Worm (Caenorhabditis elegans) whole organism, mixed stage, embryonic: ENCODE data around the gene ace-1.
A peak's percentile ranks its signal among the peaks of the same experiment; 100 is the strongest.

Experiments
- M03D4.4 ChIP-seq: sonication (generic microtip); optimal IDR thresholded peaks from 2 replicates; lab custom pipeline; 2017; ENCODE audit warnings: mild to moderate bottlenecking, missing genetic modification characterization, missing compliant biosample characterization
- ceh-39 ChIP-seq: fragments of 150-350 bp; optimal IDR thresholded peaks from 2 replicates; lab custom pipeline; 2014; ENCODE audit warnings: missing biosample characterization, missing genetic modification characterization
- ceh-43 ChIP-seq: fragments of 200-800 bp; sonication (Bioruptor generic); optimal IDR thresholded peaks from 2 replicates; lab custom pipeline; 2018; ENCODE audit warnings: mild to moderate bottlenecking, missing genetic modification characterization, moderate library complexity, missing compliant biosample characterization
- ces-1 ChIP-seq: fragments of 150-350 bp; optimal IDR thresholded peaks from 2 replicates; lab custom pipeline; 2014; ENCODE audit warnings: missing biosample characterization, missing genetic modification reagents, missing genetic modification characterization
- cnd-1 ChIP-seq: fragments of 200-800 bp; sonication (Bioruptor generic); optimal IDR thresholded peaks from 2 replicates; lab custom pipeline; 2018; ENCODE audit warnings: mild to moderate bottlenecking, missing genetic modification characterization, missing compliant biosample characterization
- drap-1 ChIP-seq: fragments of 200-800 bp; sonication (Bioruptor generic); optimal IDR thresholded peaks from 3 replicates; lab custom pipeline; 2018; ENCODE audit warnings: mild to moderate bottlenecking, missing genetic modification characterization, missing compliant biosample characterization
- elt-3 ChIP-seq: fragments of 150-350 bp; optimal IDR thresholded peaks from 2 replicates; lab custom pipeline; 2014; ENCODE audit warnings: missing biosample characterization, missing genetic modification characterization
- flh-1 ChIP-seq: fragments of 200-800 bp; sonication (Bioruptor generic); optimal IDR thresholded peaks from 2 replicates; lab custom pipeline; 2018; ENCODE audit warnings: mild to moderate bottlenecking, missing genetic modification characterization, moderate library complexity, missing compliant biosample characterization
- ham-2 ChIP-seq: fragments of 200-800 bp; sonication (Bioruptor generic); optimal IDR thresholded peaks from 2 replicates; lab custom pipeline; 2018; ENCODE audit warnings: mild to moderate bottlenecking, missing genetic modification characterization, missing compliant biosample characterization
- hlh-1 ChIP-seq: fragments of 150-350 bp; optimal IDR thresholded peaks from 2 replicates; lab custom pipeline; 2014; ENCODE audit warnings: missing biosample characterization, missing genetic modification reagents, missing genetic modification characterization
- lin-13 ChIP-seq: fragments of 150-350 bp; optimal IDR thresholded peaks from 2 replicates; lab custom pipeline; 2014; ENCODE audit warnings: missing biosample characterization, missing genetic modification characterization
- lin-32 ChIP-seq: fragments of 200-800 bp; sonication (Bioruptor generic); optimal IDR thresholded peaks from 2 replicates; lab custom pipeline; 2018; ENCODE audit warnings: mild to moderate bottlenecking, missing genetic modification characterization, missing compliant biosample characterization
- lsy-2 ChIP-seq: fragments of 150-350 bp; optimal IDR thresholded peaks from 2 replicates; lab custom pipeline; 2014; ENCODE audit warnings: missing biosample characterization, missing genetic modification characterization
- mab-5 ChIP-seq: fragments of 150-350 bp; optimal IDR thresholded peaks from 2 replicates; lab custom pipeline; 2014; ENCODE audit warnings: missing biosample characterization, missing genetic modification characterization
- mep-1 ChIP-seq: fragments of 150-350 bp; optimal IDR thresholded peaks from 2 replicates; lab custom pipeline; 2017; ENCODE audit warnings: missing biosample characterization, missing genetic modification reagents, missing genetic modification characterization, inconsistent platforms
- mls-2 ChIP-seq: sonication (generic microtip); optimal IDR thresholded peaks from 2 replicates; lab custom pipeline; 2016; ENCODE audit warnings: mild to moderate bottlenecking, missing genetic modification characterization, moderate library complexity, missing compliant biosample characterization
- nhr-12 ChIP-seq: fragments of 150-350 bp; optimal IDR thresholded peaks from 2 replicates; lab custom pipeline; 2014; ENCODE audit warnings: missing biosample characterization, missing genetic modification characterization
- nhr-2 ChIP-seq: fragments of 150-350 bp; optimal IDR thresholded peaks from 2 replicates; lab custom pipeline; 2014; ENCODE audit warnings: missing biosample characterization, missing genetic modification characterization
- nhr-237 ChIP-seq: fragments of 150-350 bp; optimal IDR thresholded peaks from 2 replicates; lab custom pipeline; 2014; ENCODE audit warnings: missing biosample characterization, missing genetic modification characterization
- nhr-28 ChIP-seq: fragments of 150-350 bp; optimal IDR thresholded peaks from 2 replicates; lab custom pipeline; 2014; ENCODE audit warnings: missing biosample characterization, missing genetic modification characterization
- nhr-76 ChIP-seq: sonication (generic microtip); optimal IDR thresholded peaks from 2 replicates; lab custom pipeline; 2017; ENCODE audit warnings: missing biosample characterization, missing genetic modification characterization
- pha-4 ChIP-seq: fragments of 150-350 bp; optimal IDR thresholded peaks from 2 replicates; lab custom pipeline; 2018; ENCODE audit warnings: missing biosample characterization, missing genetic modification reagents, missing genetic modification characterization
- sem-2 ChIP-seq: fragments of 200-800 bp; sonication (Bioruptor generic); optimal IDR thresholded peaks from 2 replicates; lab custom pipeline; 2018; ENCODE audit warnings: mild to moderate bottlenecking, missing genetic modification characterization, missing compliant biosample characterization
- snpc-4 ChIP-seq: fragments of 150-350 bp; optimal IDR thresholded peaks from 2 replicates; lab custom pipeline; 2014; ENCODE audit warnings: missing biosample characterization, missing genetic modification characterization
- sptf-1 ChIP-seq: sonication (generic microtip); optimal IDR thresholded peaks from 2 replicates; lab custom pipeline; 2017; ENCODE audit warnings: mild to moderate bottlenecking, missing genetic modification characterization, moderate library complexity, missing compliant biosample characterization
- tbx-8 ChIP-seq: fragments of 200-800 bp; sonication (Bioruptor generic); optimal IDR thresholded peaks from 2 replicates; lab custom pipeline; 2018; ENCODE audit warnings: mild to moderate bottlenecking, missing genetic modification characterization, moderate library complexity, missing compliant biosample characterization
- unc-120 ChIP-seq: sonication (generic microtip); optimal IDR thresholded peaks from 2 replicates; lab custom pipeline; 2017; ENCODE audit warnings: missing genetic modification characterization, missing compliant biosample characterization; ENCODE audit not compliant: poor library complexity, severe bottlenecking
- unc-39 ChIP-seq: fragments of 150-350 bp; optimal IDR thresholded peaks from 2 replicates; lab custom pipeline; 2014; ENCODE audit warnings: missing biosample characterization, missing genetic modification characterization
- unc-62 ChIP-seq: fragments of 150-350 bp; optimal IDR thresholded peaks from 2 replicates; lab custom pipeline; 2014; ENCODE audit warnings: missing biosample characterization, missing genetic modification reagents, missing genetic modification characterization
- zip-8 ChIP-seq: fragments of 150-350 bp; optimal IDR thresholded peaks from 2 replicates; lab custom pipeline; 2014; ENCODE audit warnings: missing biosample characterization, missing genetic modification characterization
- ztf-11 ChIP-seq: fragments of 150-350 bp; optimal IDR thresholded peaks from 2 replicates; lab custom pipeline; 2014; ENCODE audit warnings: missing biosample characterization, missing genetic modification characterization

The ace-1 gene

DNA sequence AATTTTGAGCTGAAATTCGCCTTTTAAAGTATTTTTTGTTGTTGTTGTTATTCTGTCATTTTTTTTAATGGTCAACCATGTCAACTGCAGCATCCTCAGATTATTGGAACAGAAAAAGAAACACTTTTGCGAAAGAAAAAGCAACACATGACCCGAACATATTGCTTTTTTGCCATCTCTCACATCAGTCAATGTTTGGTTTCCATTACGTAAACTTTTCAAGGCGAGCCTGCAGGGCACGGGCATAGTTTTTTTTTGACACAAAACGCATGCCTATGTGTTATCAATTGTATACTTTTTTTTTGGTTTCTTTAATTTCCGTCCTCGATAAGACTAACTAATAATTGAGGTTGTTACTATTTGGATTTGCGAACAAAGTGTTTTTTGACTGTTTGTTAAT is 29.7 kb upstream of the ace-1 start:
- no peak for TF ChIP-seq drap-1
- no peak for TF ChIP-seq mls-2
- TF ChIP-seq M03D4.4 (tag; lab: Kevin White, UChicago), result no peak
- TF ChIP-seq mep-1, result no peak
- no peak for TF ChIP-seq lin-13
- TF ChIP-seq ces-1, result no peak
- no peak for TF ChIP-seq nhr-76 (tag; lab: Kevin White, UChicago)
- no peak for TF ChIP-seq ztf-11 (tag; lab: Kevin White, UChicago)
- TF ChIP-seq lin-32 (GFP tag; lab: Kevin White, UChicago), result no peak
- no peak for TF ChIP-seq cnd-1 (tag; lab: Kevin White, UChicago)

DNA sequence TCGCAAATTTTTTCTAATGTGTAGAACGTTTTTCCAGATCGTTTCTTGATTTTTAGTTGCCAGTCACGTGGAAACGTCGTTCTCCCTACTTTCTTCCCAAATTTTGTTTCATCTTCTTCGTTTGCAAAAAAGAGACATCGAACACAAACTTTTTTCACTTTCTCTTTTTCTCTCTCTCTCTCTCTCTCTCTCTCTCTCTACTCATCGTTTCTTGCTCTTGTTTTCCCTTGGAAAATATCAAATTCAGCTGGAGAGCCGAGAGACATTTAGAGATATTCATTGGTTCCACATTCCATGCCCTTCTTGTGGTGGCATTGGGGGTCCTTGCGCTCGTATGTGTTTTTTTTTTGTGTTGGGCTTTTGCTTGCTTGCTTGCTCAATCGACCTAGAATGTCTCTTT is 27.9 kb upstream of the ace-1 start:
- TF ChIP-seq elt-3 (tag; lab: Kevin White, UChicago) (no peak), ces-1 (peak; percentile 7)

DNA sequence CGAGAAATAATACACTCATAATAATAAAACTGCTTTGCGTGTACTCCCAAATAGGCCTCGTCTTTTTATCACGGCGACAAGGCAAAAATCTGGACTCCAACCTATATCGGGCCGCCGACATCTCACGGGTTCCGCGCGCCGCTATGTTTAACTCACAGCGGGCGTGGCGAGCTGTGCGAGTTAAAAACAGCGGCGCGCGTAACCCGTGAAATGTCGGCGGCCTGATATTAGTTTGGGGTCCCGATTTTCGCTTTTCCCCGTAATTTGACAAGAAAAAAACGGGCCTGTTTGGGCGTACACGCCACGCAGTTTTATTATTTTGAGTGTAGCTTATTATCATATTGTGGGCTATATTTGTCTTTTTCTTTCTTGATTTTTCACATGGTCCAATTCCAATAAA is 25.3 kb upstream of the ace-1 start:
- TF ChIP-seq ham-2 (GFP tag; lab: Kevin White, UChicago) (no peak), nhr-28 (tag; lab: Kevin White, UChicago) (no peak), tbx-8 (GFP tag; lab: Kevin White, UChicago) (no peak), ceh-43 (GFP tag; lab: Kevin White, UChicago) (no peak), drap-1 (no peak), ztf-11 (tag; lab: Kevin White, UChicago) (no peak), flh-1 (GFP tag; lab: Kevin White, UChicago) (no peak), snpc-4 (no peak), M03D4.4 (tag; lab: Kevin White, UChicago) (no peak), mab-5 (tag; lab: Kevin White, UChicago) (no peak), unc-39 (tag; lab: Kevin White, UChicago) (no peak), lin-13 (no peak), nhr-2 (no peak)

ce11 chrX:16342256-16342655 is 24.8 kb upstream of the ace-1 start:
- no peak for TF ChIP-seq nhr-237 (tag; lab: Kevin White, UChicago)
- TF ChIP-seq nhr-2, result no peak
- peak; percentile 3 for TF ChIP-seq sem-2 (GFP tag; lab: Kevin White, UChicago)

ce11 chrX:16343885-16344640 is 23.0 kb upstream of the ace-1 start:
- TF ChIP-seq lin-13 (no peak), ceh-39 (no peak), ztf-11 (tag; lab: Kevin White, UChicago) (no peak), elt-3 (tag; lab: Kevin White, UChicago) (no peak), mep-1 (no peak), ceh-43 (GFP tag; lab: Kevin White, UChicago) (no peak), unc-120 (tag; lab: Kevin White, UChicago) (no peak), lin-32 (GFP tag; lab: Kevin White, UChicago) (no peak), tbx-8 (GFP tag; lab: Kevin White, UChicago) (no peak), sptf-1 (no peak), hlh-1 (tag; lab: Kevin White, UChicago) (no peak), drap-1 (no peak), nhr-2 (no peak)

DNA sequence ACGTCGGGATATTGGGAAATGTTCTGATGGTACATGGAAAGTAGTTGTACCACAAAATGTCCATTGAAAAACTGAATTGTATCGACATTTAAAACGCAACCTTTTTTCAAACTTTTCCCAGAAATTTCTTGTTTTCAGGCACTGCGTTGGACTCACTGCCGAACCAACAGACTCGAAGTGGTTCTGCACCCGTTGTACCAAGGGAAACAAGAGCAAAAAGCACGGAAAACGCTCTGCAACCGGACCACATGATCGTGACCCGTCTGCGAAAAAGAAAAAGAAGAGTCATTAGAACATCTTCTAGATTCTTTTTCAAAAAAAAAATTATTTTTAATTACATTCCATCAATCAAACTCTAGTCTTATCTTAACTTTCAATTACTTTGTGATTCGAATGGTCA is 21.8 kb upstream of the ace-1 start:
- TF ChIP-seq lsy-2 (tag; lab: Kevin White, UChicago), result no peak
- no peak for TF ChIP-seq mab-5 (tag; lab: Kevin White, UChicago)
- TF ChIP-seq unc-39 (tag; lab: Kevin White, UChicago), result no peak
- TF ChIP-seq ceh-43 (GFP tag; lab: Kevin White, UChicago), result no peak
- no peak for TF ChIP-seq nhr-76 (tag; lab: Kevin White, UChicago)
- no peak for TF ChIP-seq ceh-39
- no peak for TF ChIP-seq hlh-1 (tag; lab: Kevin White, UChicago)
- no peak for TF ChIP-seq nhr-12 (tag; lab: Kevin White, UChicago)
- no peak for TF ChIP-seq lin-32 (GFP tag; lab: Kevin White, UChicago)
- no peak for TF ChIP-seq zip-8
- no peak for TF ChIP-seq unc-62
- no peak for TF ChIP-seq pha-4 (tag; lab: Kevin White, UChicago)
- TF ChIP-seq sptf-1, result no peak
